Worm (Caenorhabditis elegans): ENCODE measurements around the gene unc-47.

unc-47 gene

DNA sequence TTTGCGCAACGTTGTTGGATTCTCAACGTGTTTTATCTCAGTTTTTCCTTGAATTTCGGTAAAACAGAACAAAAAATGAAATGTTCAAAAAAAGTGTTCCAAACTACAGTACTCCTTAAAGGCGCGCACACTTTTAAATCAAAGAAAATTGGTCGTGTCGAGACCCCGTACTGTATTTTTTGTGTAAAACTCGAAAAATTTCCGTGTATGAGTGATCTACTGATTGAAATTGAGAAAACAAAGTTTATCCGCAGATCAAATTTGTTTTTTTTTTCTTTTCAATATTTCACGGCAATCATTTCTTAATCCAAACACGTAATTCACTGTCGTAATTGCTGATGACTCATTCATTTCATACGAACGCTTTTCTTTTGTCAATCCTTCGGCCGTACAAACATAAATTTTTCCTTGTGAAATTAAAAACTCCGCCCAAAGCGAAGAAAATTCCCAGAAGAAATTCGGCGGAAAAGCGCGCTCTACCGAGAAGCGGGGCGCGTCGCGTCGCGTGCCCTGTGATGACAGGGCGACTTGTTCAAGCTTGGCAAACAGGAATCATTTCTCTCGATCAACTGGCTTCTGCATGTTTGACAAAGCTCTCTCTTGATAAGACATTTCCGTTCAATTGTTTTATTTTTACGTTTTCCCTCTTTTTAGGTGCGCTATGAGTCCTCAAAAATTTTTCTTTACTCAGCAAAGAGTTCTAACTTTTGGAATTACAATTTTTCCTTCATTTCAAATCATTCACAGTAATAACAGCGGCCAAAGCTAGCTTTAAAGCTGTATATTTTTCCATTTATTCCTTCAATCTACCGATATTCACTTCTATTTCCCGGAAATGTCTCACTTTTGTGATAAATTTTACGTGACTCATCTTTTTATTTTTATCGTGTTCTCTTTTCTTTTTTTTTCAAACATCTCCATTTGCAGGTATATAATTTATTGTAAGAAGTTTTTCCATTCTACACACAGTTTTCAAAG is 17.1 kb upstream of the unc-47 start, which contains the start of gene chc-1:
chc-1 (plus strand) TSS at position 928 of the 978 bp plus-strand sequence.
- TF ChIP-seq elt-3 (tag; optimal IDR thresholded peaks at IDR 0.05) (no peak), hlh-1 (tag; optimal IDR thresholded peaks at IDR 0.05) (peak; percentile 13), flh-1 (GFP tag; optimal IDR thresholded peaks at IDR 0.05) (no peak), pha-4 (tag; optimal IDR thresholded peaks at IDR 0.05) (peak; percentile 27), lin-13 (tag; optimal IDR thresholded peaks at IDR 0.05) (peak; percentile 2), unc-62 (GFP tag; optimal IDR thresholded peaks at IDR 0.05) (no peak), ham-2 (GFP tag; optimal IDR thresholded peaks at IDR 0.05) (peak; percentile 52)

DNA sequence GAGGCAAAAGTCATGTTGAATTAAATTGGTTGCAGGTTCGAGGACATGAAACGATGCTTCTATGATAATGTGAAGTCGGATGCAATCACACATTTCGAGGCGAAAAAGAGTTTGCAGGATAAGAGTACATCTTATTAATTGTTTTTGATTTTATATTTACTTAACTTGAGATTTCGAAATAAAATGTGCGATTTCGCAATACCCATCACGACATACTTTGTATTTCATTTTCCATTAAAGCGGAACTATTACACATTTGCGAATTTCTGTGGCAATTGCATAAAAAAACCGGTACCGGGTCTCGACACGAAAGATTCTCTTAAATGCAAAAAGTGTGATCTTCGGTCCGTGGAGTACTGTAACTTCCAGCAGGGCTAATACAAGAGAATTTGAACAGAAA is 16.3 kb upstream of the unc-47 start:
- TF ChIP-seq mls-2 (tag; optimal IDR thresholded peaks at IDR 0.05) (no peak), elt-3 (tag; optimal IDR thresholded peaks at IDR 0.05) (no peak), snpc-4 (tag; optimal IDR thresholded peaks at IDR 0.05) (no peak)

- TF ChIP-seq ces-1 (GFP tag; optimal IDR thresholded peaks at IDR 0.05) (no peak), elt-3 (tag; optimal IDR thresholded peaks at IDR 0.05) (no peak), ceh-39 (tag; optimal IDR thresholded peaks at IDR 0.05) (no peak), ztf-11 (tag; optimal IDR thresholded peaks at IDR 0.05) (no peak), mls-2 (tag; optimal IDR thresholded peaks at IDR 0.05) (no peak), bed-3 (GFP tag; optimal IDR thresholded peaks at IDR 0.05) (no peak), M03D4.4 (tag; optimal IDR thresholded peaks at IDR 0.05) (no peak), mep-1 (tag; optimal IDR thresholded peaks at IDR 0.05) (no peak), nhr-28 (tag; optimal IDR thresholded peaks at IDR 0.05) (no peak), flh-1 (GFP tag; optimal IDR thresholded peaks at IDR 0.05) (no peak), nhr-237 (tag; optimal IDR thresholded peaks at IDR 0.05) (no peak)
Measured at ce11 chrIII:10201235-10201634, 15.2 kb upstream of the unc-47 start, which contains the start of the genes T20G5.13 and T20G5.12. T20G5.13 (minus strand) TSS chrIII:10201335. T20G5.12 (plus strand) TSS chrIII:10201604.

ce11 chrIII:10199052-10199451 is 13.0 kb upstream of the unc-47 start, which contains the start of gene T20G5.8:
T20G5.8 (plus strand) TSS chrIII:10199352.
- TF ChIP-seq ztf-11 (tag; optimal IDR thresholded peaks at IDR 0.05): no peak
- no peak for TF ChIP-seq ceh-43 (GFP tag; optimal IDR thresholded peaks at IDR 0.05)
- TF ChIP-seq lsy-2 (tag; optimal IDR thresholded peaks at IDR 0.05): no peak
- TF ChIP-seq nhr-2 (tag; optimal IDR thresholded peaks at IDR 0.05): no peak
- TF ChIP-seq hlh-1 (tag; optimal IDR thresholded peaks at IDR 0.05): no peak
- TF ChIP-seq drap-1 (GFP tag; optimal IDR thresholded peaks at IDR 0.05): no peak
- TF ChIP-seq lin-32 (GFP tag; optimal IDR thresholded peaks at IDR 0.05): no peak
- TF ChIP-seq cnd-1 (tag; optimal IDR thresholded peaks at IDR 0.05): no peak
- TF ChIP-seq M03D4.4 (tag; optimal IDR thresholded peaks at IDR 0.05): no peak
- TF ChIP-seq unc-120 (tag; optimal IDR thresholded peaks at IDR 0.05; ENCODE audit: poor library complexity, severe bottlenecking): no peak
- TF ChIP-seq elt-1 (tag; optimal IDR thresholded peaks at IDR 0.05; ENCODE audit: borderline replicate concordance, insufficient read depth): no peak
- no peak for TF ChIP-seq flh-1 (GFP tag; optimal IDR thresholded peaks at IDR 0.05)
- no peak for TF ChIP-seq unc-62 (GFP tag; optimal IDR thresholded peaks at IDR 0.05)
- TF ChIP-seq ceh-39 (tag; optimal IDR thresholded peaks at IDR 0.05): no peak

DNA sequence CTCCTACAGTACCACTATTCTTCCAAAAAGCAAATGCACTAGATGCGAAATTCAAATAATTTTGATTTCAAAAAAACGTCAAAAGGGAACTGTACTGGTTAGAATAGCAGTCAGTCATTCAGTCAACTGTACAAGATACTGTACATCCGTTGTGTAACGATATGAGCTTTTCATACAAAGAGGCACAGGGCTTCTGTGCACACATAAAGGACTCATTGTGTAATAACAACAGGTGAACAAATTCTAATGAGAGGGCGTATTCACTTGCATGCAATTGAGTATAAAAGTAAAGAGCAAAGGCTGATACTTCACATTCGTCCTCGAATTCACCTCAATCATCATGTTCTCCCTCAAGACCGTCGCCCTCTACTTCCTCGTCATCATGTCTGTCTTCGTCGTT is 11.4 kb upstream of the unc-47 start, which contains the start of gene dod-6:
dod-6 (plus strand) TSS at position 301 of the 400 bp plus-strand sequence.
- TF ChIP-seq flh-1 (GFP tag; optimal IDR thresholded peaks at IDR 0.05) (no peak), ceh-39 (tag; optimal IDR thresholded peaks at IDR 0.05) (no peak), cnd-1 (tag; optimal IDR thresholded peaks at IDR 0.05) (no peak), zip-8 (tag; optimal IDR thresholded peaks at IDR 0.05) (no peak), nhr-237 (tag; optimal IDR thresholded peaks at IDR 0.05) (no peak), blmp-1 (tag; optimal IDR thresholded peaks at IDR 0.05) (no peak), lin-13 (tag; optimal IDR thresholded peaks at IDR 0.05) (no peak), nhr-28 (tag; optimal IDR thresholded peaks at IDR 0.05) (no peak), ztf-11 (tag; optimal IDR thresholded peaks at IDR 0.05) (no peak), sem-2 (GFP tag; optimal IDR thresholded peaks at IDR 0.05) (no peak), ceh-83 (GFP tag; optimal IDR thresholded peaks at IDR 0.05) (no peak)
